Fruit fly (Drosophila melanogaster) whole organism, pupa: ENCODE measurements around the gene Amnionless.

Experiments used
- CG12605 ChIP-seq: fragments of 200-800 bp; sonication (Bioruptor generic); IDR thresholded peaks from 2 replicates; pipeline ENCODE4 v1.3.6; 2022; ENCODE audit warnings: missing biosample characterization, missing genetic modification characterization
- CG13204 ChIP-seq: fragments of 200-800 bp; sonication (Bioruptor generic); optimal IDR thresholded peaks from 2 replicates; lab custom pipeline; 2018; ENCODE audit warnings: missing biosample characterization, mild to moderate bottlenecking, missing genetic modification characterization, moderate library complexity
- CG14655 ChIP-seq: fragments of 200-800 bp; sonication (Bioruptor generic); optimal IDR thresholded peaks from 3 replicates; lab custom pipeline; 2017; ENCODE audit warnings: mild to moderate bottlenecking, missing biosample characterization, missing genetic modification reagents, missing genetic modification characterization
- CG15710 ChIP-seq: fragments of 200-800 bp; sonication (Bioruptor generic); optimal IDR thresholded peaks from 2 replicates; lab custom pipeline; 2018; ENCODE audit warnings: missing biosample characterization, mild to moderate bottlenecking, missing genetic modification characterization, moderate library complexity
- CG17806 ChIP-seq: fragments of 200-800 bp; sonication (Bioruptor generic); optimal IDR thresholded peaks from 2 replicates; lab custom pipeline; 2018; ENCODE audit warnings: missing biosample characterization, mild to moderate bottlenecking, missing genetic modification characterization, moderate library complexity
- CG32121 ChIP-seq: fragments of 200-800 bp; sonication (Bioruptor generic); IDR thresholded peaks from 2 replicates; pipeline ENCODE4 v1.3.6; 2022; ENCODE audit warnings: missing biosample characterization, missing genetic modification characterization
- CG34367 ChIP-seq: fragments of 200-800 bp; sonication (Bioruptor generic); optimal IDR thresholded peaks from 2 replicates; lab custom pipeline; 2018; ENCODE audit warnings: missing biosample characterization, mild to moderate bottlenecking, missing genetic modification characterization
- CG4496 ChIP-seq: fragments of 200-800 bp; sonication (Bioruptor generic); IDR thresholded peaks from 3 replicates; pipeline ENCODE4 v1.3.6; 2022; ENCODE audit warnings: missing biosample characterization, missing genetic modification characterization
- CG8159 ChIP-seq: fragments of 200-800 bp; sonication (Bioruptor generic); optimal IDR thresholded peaks from 3 replicates; lab custom pipeline; 2018; ENCODE audit warnings: missing biosample characterization, mild to moderate bottlenecking, missing genetic modification characterization, moderate library complexity
- CG8301 ChIP-seq: fragments of 200-800 bp; sonication (Bioruptor generic); optimal IDR thresholded peaks from 2 replicates; lab custom pipeline; 2018; ENCODE audit warnings: missing biosample characterization, mild to moderate bottlenecking, missing genetic modification characterization
- CG9948 ChIP-seq: fragments of 200-800 bp; sonication (Bioruptor generic); optimal IDR thresholded peaks from 2 replicates; lab custom pipeline; 2018; ENCODE audit warnings: missing biosample characterization, mild to moderate bottlenecking, missing genetic modification characterization, moderate library complexity
- D1 ChIP-seq: fragments of 200-800 bp; sonication (Bioruptor generic); optimal IDR thresholded peaks from 2 replicates; lab custom pipeline; 2018; ENCODE audit warnings: missing biosample characterization, mild to moderate bottlenecking, missing genetic modification characterization, moderate library complexity
- Ets98B ChIP-seq: fragments of 200-800 bp; sonication (Bioruptor generic); IDR thresholded peaks from 2 replicates; pipeline ENCODE4 v1.3.6; 2022; ENCODE audit warnings: missing biosample characterization, missing genetic modification characterization
- Pif1A ChIP-seq: fragments of 200-800 bp; sonication (Bioruptor generic); optimal IDR thresholded peaks from 3 replicates; lab custom pipeline; 2016; ENCODE audit warnings: missing biosample characterization, missing genetic modification characterization
- Pif1B ChIP-seq: fragments of 200-800 bp; sonication (Bioruptor generic); optimal IDR thresholded peaks from 3 replicates; lab custom pipeline; 2016; ENCODE audit warnings: missing biosample characterization, missing genetic modification characterization
- Snoo ChIP-seq: fragments of 200-800 bp; sonication (Bioruptor generic); optimal IDR thresholded peaks from 3 replicates; lab custom pipeline; 2017; ENCODE audit warnings: missing biosample characterization, mild to moderate bottlenecking, missing genetic modification characterization, inconsistent platforms
- fd96Ca ChIP-seq: fragments of 200-800 bp; sonication (Bioruptor generic); IDR thresholded peaks from 3 replicates; pipeline ENCODE4 v1.3.6; 2022; ENCODE audit warnings: missing biosample characterization, missing genetic modification characterization
- gl ChIP-seq: fragments of 200-800 bp; sonication (Bioruptor generic); optimal IDR thresholded peaks from 2 replicates; lab custom pipeline; 2018; ENCODE audit warnings: missing biosample characterization, mild to moderate bottlenecking, missing genetic modification characterization

Amnionless gene

dm6 chr2L:241415-241814 is 47.5 kb downstream of the Amnionless start:
- TF ChIP-seq Pif1A (GFP tag; lab: Kevin White, UChicago) (no peak), Pif1B (GFP tag; lab: Kevin White, UChicago) (no peak), CG15710 (tag; lab: Kevin White, UChicago) (no peak), CG8159 (tag; lab: Kevin White, UChicago) (no peak), gl (tag; lab: Kevin White, UChicago) (no peak), D1 (no peak), CG12605 (no peak), fd96Ca (no peak), CG17806 (tag; lab: Kevin White, UChicago) (no peak)
- TF ChIP-seq, all 21 proteins: peak for 0

- TF ChIP-seq CG14655 (GFP tag; lab: Kevin White, UChicago): no peak
- TF ChIP-seq gl (tag; lab: Kevin White, UChicago): no peak
- no peak for TF ChIP-seq CG34367
- TF ChIP-seq CG13204 (GFP tag; lab: Kevin White, UChicago): no peak
- no peak for TF ChIP-seq CG32121 (GFP tag; lab: Robert Waterston, UW)
- TF ChIP-seq Snoo: no peak
- no peak for TF ChIP-seq Ets98B (GFP tag; lab: Robert Waterston, UW)
- no peak for TF ChIP-seq CG17806 (tag; lab: Kevin White, UChicago)
- no peak for TF ChIP-seq CG9948
- TF ChIP-seq D1: no peak
- TF ChIP-seq CG12605: no peak
- no peak for TF ChIP-seq CG8159 (tag; lab: Kevin White, UChicago)
- TF ChIP-seq CG15710 (tag; lab: Kevin White, UChicago): no peak
- no peak for TF ChIP-seq CG4496 (GFP tag; lab: Robert Waterston, UW)
- no peak for TF ChIP-seq CG8301 (tag; lab: Kevin White, UChicago)
Measured at dm6 chr2L:240176-240769, 48.7 kb downstream of the Amnionless start.
